Worm (Caenorhabditis elegans) whole organism, L2 larva: ENCODE results near the gene T07C4.3.

ENCODE experiments used
- ama-1 ChIP-seq: fragments of 150-350 bp; optimal IDR thresholded peaks from 2 replicates; lab custom pipeline; 2018; ENCODE audit warnings: inconsistent platforms
- elt-3 ChIP-seq: sonication (generic microtip); optimal IDR thresholded peaks from 2 replicates; lab custom pipeline; 2017; ENCODE audit warnings: missing biosample characterization, missing genetic modification characterization
- nhr-10 ChIP-seq: sonication (generic microtip); optimal IDR thresholded peaks from 2 replicates; lab custom pipeline; 2017; ENCODE audit warnings: missing biosample characterization, missing genetic modification characterization
- nhr-11 ChIP-seq: fragments of 150-350 bp; optimal IDR thresholded peaks from 2 replicates; lab custom pipeline; 2014; ENCODE audit warnings: missing biosample characterization, missing genetic modification characterization
- nhr-12 ChIP-seq: fragments of 150-350 bp; optimal IDR thresholded peaks from 2 replicates; lab custom pipeline; 2014; ENCODE audit warnings: missing biosample characterization, missing genetic modification characterization
- nhr-23 ChIP-seq: fragments of 150-350 bp; optimal IDR thresholded peaks from 2 replicates; lab custom pipeline; 2014; ENCODE audit warnings: missing biosample characterization, missing genetic modification reagents, missing genetic modification characterization
- ztf-4 ChIP-seq: fragments of 150-350 bp; optimal IDR thresholded peaks from 2 replicates; lab custom pipeline; 2014; ENCODE audit warnings: missing biosample characterization, missing genetic modification characterization

DNA sequence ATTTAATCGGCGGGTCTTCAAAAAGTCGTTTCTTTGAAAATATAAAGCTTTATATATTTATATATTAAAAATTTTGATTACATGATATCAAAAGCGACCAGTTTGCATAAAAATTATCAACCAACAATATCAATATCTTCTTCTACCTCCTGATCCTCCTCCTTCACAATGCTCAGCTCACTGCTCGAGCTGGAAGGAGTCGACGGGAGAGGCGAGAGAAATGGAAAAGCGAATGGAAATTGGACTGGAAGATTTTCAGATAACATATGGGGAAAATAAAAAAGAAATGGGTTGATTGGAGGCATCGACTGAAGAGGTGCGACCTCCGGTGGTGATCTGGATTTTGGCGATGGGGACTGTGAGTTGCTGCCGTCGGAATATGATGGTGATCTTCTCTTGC is 12.0 kb upstream of the T07C4.3 start:
- TF ChIP-seq elt-3 (tag; lab: Kevin White, UChicago) (no peak), nhr-23 (no peak), nhr-10 (no peak), ztf-4 (tag; lab: Kevin White, UChicago) (no peak), nhr-12 (tag; lab: Kevin White, UChicago) (no peak), nhr-11 (tag; lab: Kevin White, UChicago) (no peak), ama-1 (lab: Kevin White, UChicago) (no peak)
